Worm (Caenorhabditis elegans): ENCODE measurements around the gene F28C6.9.

DNA sequence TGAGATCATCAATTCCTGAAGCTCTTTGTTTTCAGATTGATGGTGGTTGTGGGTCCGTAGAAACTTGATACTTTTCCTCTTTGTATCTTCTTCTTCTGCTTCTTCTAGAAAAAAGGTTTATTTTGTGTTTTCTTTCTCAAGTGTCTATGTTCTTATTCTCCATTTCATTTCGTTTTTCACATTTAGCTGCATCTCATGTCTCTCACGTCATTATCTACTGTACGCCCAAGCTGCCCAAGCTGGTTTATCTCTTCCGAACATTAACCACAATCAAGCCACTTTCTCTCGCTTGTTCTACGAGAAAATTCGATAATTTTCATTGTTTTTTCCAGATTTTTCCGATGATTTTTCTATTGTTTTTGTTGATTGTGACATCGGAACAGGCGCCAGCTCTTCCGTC, 10.8 kb downstream of the F28C6.9 start, which contains the start of gene F28C6.5:
- TF ChIP-seq cog-1 (tag; optimal IDR thresholded peaks at IDR 0.05) (no peak), med-1 (GFP tag; optimal IDR thresholded peaks at IDR 0.05; ENCODE audit: insufficient read depth) (no peak), flt-1 (GFP tag; IDR thresholded peaks at IDR 0.05) (no peak), T22C8.4 (GFP tag; IDR thresholded peaks at IDR 0.05) (no peak), klf-2 (GFP tag; conservative IDR thresholded peaks at IDR 0.05) (no peak)
